Worm (Caenorhabditis elegans) whole organism, mixed stage, embryonic: Measurements from ENCODE around the gene cyp-33C7.

ENCODE experiments used
- bed-3 ChIP-seq: fragments of 200-800 bp; sonication (Bioruptor generic); optimal IDR thresholded peaks from 3 replicates; lab custom pipeline; 2018; ENCODE audit warnings: mild to moderate bottlenecking, missing genetic modification characterization, moderate library complexity, missing compliant biosample characterization
- ceh-39 ChIP-seq: fragments of 150-350 bp; optimal IDR thresholded peaks from 2 replicates; lab custom pipeline; 2014; ENCODE audit warnings: missing biosample characterization, missing genetic modification characterization
- ces-1 ChIP-seq: fragments of 150-350 bp; optimal IDR thresholded peaks from 2 replicates; lab custom pipeline; 2014; ENCODE audit warnings: missing biosample characterization, missing genetic modification reagents, missing genetic modification characterization
- drap-1 ChIP-seq: fragments of 200-800 bp; sonication (Bioruptor generic); optimal IDR thresholded peaks from 3 replicates; lab custom pipeline; 2018; ENCODE audit warnings: mild to moderate bottlenecking, missing genetic modification characterization, missing compliant biosample characterization
- elt-1 ChIP-seq: sonication (generic microtip); optimal IDR thresholded peaks from 2 replicates; lab custom pipeline; 2017; ENCODE audit warnings: missing genetic modification characterization, mild to moderate bottlenecking, missing compliant biosample characterization, antibody characterized with exemption, moderate library complexity, borderline replicate concordance; ENCODE audit not compliant: insufficient read depth
- ham-2 ChIP-seq: fragments of 200-800 bp; sonication (Bioruptor generic); optimal IDR thresholded peaks from 2 replicates; lab custom pipeline; 2018; ENCODE audit warnings: mild to moderate bottlenecking, missing genetic modification characterization, missing compliant biosample characterization
- mep-1 ChIP-seq: fragments of 150-350 bp; optimal IDR thresholded peaks from 2 replicates; lab custom pipeline; 2017; ENCODE audit warnings: missing biosample characterization, missing genetic modification reagents, missing genetic modification characterization, inconsistent platforms
- snpc-4 ChIP-seq: fragments of 150-350 bp; optimal IDR thresholded peaks from 2 replicates; lab custom pipeline; 2014; ENCODE audit warnings: missing biosample characterization, missing genetic modification characterization

cyp-33C7 gene

ce11 chrV:2294577-2294976 is 44.2 kb downstream of the cyp-33C7 start, which contains the start of gene nhr-226:
Gene nhr-226 (plus strand): TSS chrV:2294877.
- TF ChIP-seq bed-3 (GFP tag; lab: Kevin White, UChicago) = no peak
- TF ChIP-seq drap-1 (GFP tag; lab: Kevin White, UChicago) = no peak
- TF ChIP-seq ham-2 = no peak
- TF ChIP-seq, all 35 proteins: peak for 0

ce11 chrV:2300905-2301304 is 50.6 kb downstream of the cyp-33C7 start, which contains the start of gene Y19D10B.8:
Gene Y19D10B.8 (minus strand): TSS chrV:2301005.
- no peak for TF ChIP-seq snpc-4 (tag; lab: Kevin White, UChicago)
- TF ChIP-seq mep-1 (tag; lab: Kevin White, UChicago) = no peak
- TF ChIP-seq ceh-39 (tag; lab: Kevin White, UChicago) = no peak
- TF ChIP-seq elt-1 = no peak
- TF ChIP-seq ces-1 (GFP tag; lab: Kevin White, UChicago) = no peak
